Fruit fly (Drosophila melanogaster) whole organism, pupa: ENCODE measurements around the gene CG32379.

ENCODE experiments used
- CG10348 ChIP-seq: fragments of 200-800 bp; sonication (Bioruptor generic); IDR thresholded peaks from 2 replicates; pipeline ENCODE4 v1.3.6; 2022; ENCODE audit warnings: missing biosample characterization, missing genetic modification characterization
- CG12605 ChIP-seq: fragments of 200-800 bp; sonication (Bioruptor generic); IDR thresholded peaks from 2 replicates; pipeline ENCODE4 v1.3.6; 2022; ENCODE audit warnings: missing biosample characterization, missing genetic modification characterization
- CG13204 ChIP-seq: fragments of 200-800 bp; sonication (Bioruptor generic); optimal IDR thresholded peaks from 2 replicates; lab custom pipeline; 2018; ENCODE audit warnings: missing biosample characterization, mild to moderate bottlenecking, missing genetic modification characterization, moderate library complexity
- CG14655 ChIP-seq: fragments of 200-800 bp; sonication (Bioruptor generic); optimal IDR thresholded peaks from 3 replicates; lab custom pipeline; 2017; ENCODE audit warnings: mild to moderate bottlenecking, missing biosample characterization, missing genetic modification reagents, missing genetic modification characterization
- CG17806 ChIP-seq: fragments of 200-800 bp; sonication (Bioruptor generic); optimal IDR thresholded peaks from 2 replicates; lab custom pipeline; 2018; ENCODE audit warnings: missing biosample characterization, mild to moderate bottlenecking, missing genetic modification characterization, moderate library complexity
- CG34367 ChIP-seq: fragments of 200-800 bp; sonication (Bioruptor generic); optimal IDR thresholded peaks from 2 replicates; lab custom pipeline; 2018; ENCODE audit warnings: missing biosample characterization, mild to moderate bottlenecking, missing genetic modification characterization
- CG4496 ChIP-seq: fragments of 200-800 bp; sonication (Bioruptor generic); IDR thresholded peaks from 3 replicates; pipeline ENCODE4 v1.3.6; 2022; ENCODE audit warnings: missing biosample characterization, missing genetic modification characterization
- CG8159 ChIP-seq: fragments of 200-800 bp; sonication (Bioruptor generic); optimal IDR thresholded peaks from 3 replicates; lab custom pipeline; 2018; ENCODE audit warnings: missing biosample characterization, mild to moderate bottlenecking, missing genetic modification characterization, moderate library complexity
- CG8301 ChIP-seq: fragments of 200-800 bp; sonication (Bioruptor generic); optimal IDR thresholded peaks from 2 replicates; lab custom pipeline; 2018; ENCODE audit warnings: missing biosample characterization, mild to moderate bottlenecking, missing genetic modification characterization
- CG9948 ChIP-seq: fragments of 200-800 bp; sonication (Bioruptor generic); optimal IDR thresholded peaks from 2 replicates; lab custom pipeline; 2018; ENCODE audit warnings: missing biosample characterization, mild to moderate bottlenecking, missing genetic modification characterization, moderate library complexity
- EcR ChIP-seq: fragments of 200-800 bp; sonication (Bioruptor generic); optimal IDR thresholded peaks from 3 replicates; lab custom pipeline; 2019; ENCODE audit warnings: missing biosample characterization, missing genetic modification characterization, mild to moderate bottlenecking, moderate library complexity, missing genetic modification reagents
- Pif1A ChIP-seq: fragments of 200-800 bp; sonication (Bioruptor generic); optimal IDR thresholded peaks from 3 replicates; lab custom pipeline; 2016; ENCODE audit warnings: missing biosample characterization, missing genetic modification characterization
- rn ChIP-seq: fragments of 200-800 bp; sonication (Bioruptor generic); IDR thresholded peaks from 2 replicates; pipeline ENCODE4 v1.3.6; 2022; ENCODE audit warnings: missing biosample characterization, missing genetic modification characterization

dm6 chr3L:7390004-7390403 is 6.2 kb upstream of the CG32379 start:
- TF ChIP-seq CG12605 (GFP tag; lab: Robert Waterston, UW): no peak
- no peak for TF ChIP-seq CG9948
- TF ChIP-seq CG8159 (tag; lab: Kevin White, UChicago): no peak
- TF ChIP-seq CG34367 (tag; lab: Kevin White, UChicago): no peak
- no peak for TF ChIP-seq CG17806 (tag; lab: Kevin White, UChicago)
- no peak for TF ChIP-seq CG8301
- TF ChIP-seq EcR (GFP tag; lab: Kevin White, UChicago): no peak
- no peak for TF ChIP-seq CG10348 (GFP tag; lab: Robert Waterston, UW)
- no peak for TF ChIP-seq CG13204 (GFP tag; lab: Kevin White, UChicago)
- no peak for TF ChIP-seq Pif1A (GFP tag; lab: Kevin White, UChicago)
- TF ChIP-seq rn: no peak
- TF ChIP-seq CG4496 (GFP tag; lab: Robert Waterston, UW): no peak
- TF ChIP-seq CG14655: no peak
